Fruit fly (Drosophila melanogaster) whole organism, embryonic: ENCODE measurements around the gene Acp36DE.
A peak's percentile ranks its signal among the peaks of the same experiment; 100 is the strongest.

ENCODE experiments used
- ATbp ChIP-seq: fragments of 200-800 bp; sonication (Bioruptor generic); optimal IDR thresholded peaks from 2 replicates; lab custom pipeline; 2017; ENCODE audit warnings: missing biosample characterization, mild to moderate bottlenecking, missing genetic modification characterization, missing genetic modification reagents
- CG10267 ChIP-seq: fragments of 200-800 bp; sonication (Bioruptor generic); optimal IDR thresholded peaks from 2 replicates; lab custom pipeline; 2018; ENCODE audit warnings: missing biosample characterization, mild to moderate bottlenecking, missing genetic modification characterization, moderate library complexity
- CG10431 ChIP-seq: fragments of 200-800 bp; sonication (Bioruptor generic); optimal IDR thresholded peaks from 3 replicates; lab custom pipeline; 2018; ENCODE audit warnings: missing biosample characterization, mild to moderate bottlenecking, missing genetic modification characterization
- CG12104 ChIP-seq: fragments of 200-800 bp; sonication (Bioruptor generic); optimal IDR thresholded peaks from 3 replicates; lab custom pipeline; 2016; ENCODE audit warnings: missing biosample characterization, missing genetic modification characterization
- CG12219 ChIP-seq: fragments of 200-800 bp; sonication (Bioruptor generic); optimal IDR thresholded peaks from 3 replicates; lab custom pipeline; 2018; ENCODE audit warnings: missing biosample characterization, mild to moderate bottlenecking, missing genetic modification characterization
- CG12769 ChIP-seq: fragments of 200-800 bp; sonication (Bioruptor generic); optimal IDR thresholded peaks from 2 replicates; lab custom pipeline; 2019; ENCODE audit warnings: missing biosample characterization, mild to moderate bottlenecking, missing genetic modification characterization, moderate library complexity
- CG30431 ChIP-seq: fragments of 200-800 bp; sonication (Bioruptor generic); optimal IDR thresholded peaks from 2 replicates; lab custom pipeline; 2017; ENCODE audit warnings: missing biosample characterization, missing genetic modification characterization
- CG31224 ChIP-seq: fragments of 200-800 bp; sonication (Bioruptor generic); IDR thresholded peaks from 2 replicates; pipeline ENCODE4 v1.3.6; 2022; ENCODE audit warnings: missing biosample characterization, missing genetic modification characterization
- CG34224 ChIP-seq: fragments of 200-800 bp; sonication (Bioruptor generic); IDR thresholded peaks from 3 replicates; pipeline ENCODE4 v1.3.6; 2022; ENCODE audit warnings: missing biosample characterization, missing genetic modification characterization; ENCODE audit not compliant: partially characterized antibody
- CG34422 ChIP-seq: fragments of 200-800 bp; sonication (Bioruptor generic); IDR thresholded peaks from 3 replicates; pipeline ENCODE4 v1.3.6; 2022; ENCODE audit warnings: missing biosample characterization, missing genetic modification characterization
- CG4820 ChIP-seq: fragments of 200-800 bp; sonication (Bioruptor generic); optimal IDR thresholded peaks from 3 replicates; lab custom pipeline; 2016; ENCODE audit warnings: missing biosample characterization, missing genetic modification characterization
- CG7372 ChIP-seq: fragments of 200-800 bp; sonication (Bioruptor generic); IDR thresholded peaks from 2 replicates; pipeline ENCODE4 v1.3.6; 2022; ENCODE audit warnings: missing biosample characterization, missing genetic modification characterization
- CG7556 ChIP-seq: fragments of 200-800 bp; sonication (Bioruptor generic); optimal IDR thresholded peaks from 2 replicates; lab custom pipeline; 2017; ENCODE audit warnings: missing biosample characterization, mild to moderate bottlenecking, missing genetic modification characterization
- CG8359 ChIP-seq: fragments of 200-800 bp; sonication (Bioruptor generic); optimal IDR thresholded peaks from 2 replicates; lab custom pipeline; 2017; ENCODE audit warnings: missing biosample characterization, mild to moderate bottlenecking, missing genetic modification characterization, borderline replicate concordance
- CG8924 ChIP-seq: fragments of 200-800 bp; optimal IDR thresholded peaks from 3 replicates; lab custom pipeline; 2019; ENCODE audit warnings: missing biosample characterization, mild to moderate bottlenecking, missing genetic modification characterization, moderate library complexity
- CG9727 ChIP-seq: fragments of 200-800 bp; sonication (Bioruptor generic); optimal IDR thresholded peaks from 3 replicates; lab custom pipeline; 2017; ENCODE audit warnings: missing biosample characterization, mild to moderate bottlenecking, missing genetic modification characterization
- CG9797 ChIP-seq: fragments of 200-800 bp; sonication (Bioruptor generic); optimal IDR thresholded peaks from 3 replicates; lab custom pipeline; 2018; ENCODE audit warnings: missing biosample characterization, mild to moderate bottlenecking, missing genetic modification characterization
- CG9932 ChIP-seq: fragments of 200-800 bp; sonication (Bioruptor generic); IDR thresholded peaks from 2 replicates; pipeline ENCODE4 v1.3.6; 2022; ENCODE audit warnings: missing biosample characterization, missing genetic modification characterization
- CoRest ChIP-seq: fragments of 200-800 bp; sonication (Bioruptor generic); optimal IDR thresholded peaks from 3 replicates; lab custom pipeline; 2018; ENCODE audit warnings: missing biosample characterization, mild to moderate bottlenecking, missing genetic modification characterization, moderate library complexity
- Dek ChIP-seq: fragments of 200-800 bp; sonication (Bioruptor generic); optimal IDR thresholded peaks from 3 replicates; lab custom pipeline; 2019; ENCODE audit warnings: missing biosample characterization, mild to moderate bottlenecking, missing genetic modification characterization, moderate library complexity
- Hey ChIP-seq: fragments of 200-800 bp; sonication (Bioruptor generic); optimal IDR thresholded peaks from 3 replicates; lab custom pipeline; 2018; ENCODE audit warnings: missing biosample characterization, mild to moderate bottlenecking, missing genetic modification characterization
- HmgD ChIP-seq: fragments of 200-800 bp; sonication (Bioruptor generic); optimal IDR thresholded peaks from 3 replicates; lab custom pipeline; 2016; ENCODE audit warnings: missing biosample characterization, missing genetic modification characterization
- Hmr ChIP-seq: fragments of 200-800 bp; sonication (Bioruptor generic); optimal IDR thresholded peaks from 3 replicates; lab custom pipeline; 2017; ENCODE audit warnings: mild to moderate bottlenecking, missing biosample characterization, missing genetic modification reagents, missing genetic modification characterization
- MTF-1 ChIP-seq: fragments of 200-800 bp; sonication (Bioruptor generic); optimal IDR thresholded peaks from 2 replicates; lab custom pipeline; 2018; ENCODE audit warnings: missing biosample characterization, mild to moderate bottlenecking, missing genetic modification characterization, borderline replicate concordance
- Opbp ChIP-seq: fragments of 200-800 bp; sonication (Bioruptor generic); IDR thresholded peaks from 3 replicates; pipeline ENCODE4 v1.3.6; 2022; ENCODE audit warnings: missing biosample characterization, missing genetic modification characterization; ENCODE audit not compliant: partially characterized antibody
- PHDP ChIP-seq: fragments of 200-800 bp; sonication (Bioruptor generic); optimal IDR thresholded peaks from 3 replicates; lab custom pipeline; 2018; ENCODE audit warnings: missing biosample characterization, mild to moderate bottlenecking, missing genetic modification characterization, moderate library complexity
- TFAM ChIP-seq: fragments of 200-800 bp; sonication (Bioruptor generic); optimal IDR thresholded peaks from 2 replicates; lab custom pipeline; 2017; ENCODE audit warnings: missing biosample characterization, missing genetic modification characterization, inconsistent platforms
- Usf ChIP-seq: fragments of 200-800 bp; sonication (Bioruptor generic); optimal IDR thresholded peaks from 2 replicates; lab custom pipeline; 2017; ENCODE audit warnings: missing genotype, missing biosample characterization, missing genetic modification characterization
- ac ChIP-seq: fragments of 200-800 bp; sonication (Bioruptor generic); optimal IDR thresholded peaks from 3 replicates; lab custom pipeline; 2017; ENCODE audit warnings: missing biosample characterization, mild to moderate bottlenecking, missing genetic modification characterization
- ato ChIP-seq: fragments of 200-800 bp; sonication (Bioruptor generic); IDR thresholded peaks from 2 replicates; pipeline ENCODE4 v1.3.6; 2022; ENCODE audit warnings: missing biosample characterization, missing genetic modification characterization; ENCODE audit not compliant: partially characterized antibody
- btn ChIP-seq: fragments of 200-800 bp; sonication (Bioruptor generic); optimal IDR thresholded peaks from 2 replicates; lab custom pipeline; 2016; ENCODE audit warnings: missing biosample characterization, missing genetic modification characterization
- caup ChIP-seq: fragments of 200-800 bp; sonication (Bioruptor generic); optimal IDR thresholded peaks from 3 replicates; lab custom pipeline; 2017; ENCODE audit warnings: missing biosample characterization, mild to moderate bottlenecking, missing genetic modification characterization, moderate library complexity; ENCODE audit not compliant: severe bottlenecking
- da ChIP-seq: fragments of 200-800 bp; sonication (Bioruptor generic); optimal IDR thresholded peaks from 2 replicates; lab custom pipeline; 2016; ENCODE audit warnings: missing biosample characterization, missing genetic modification characterization
- dan ChIP-seq: fragments of 200-800 bp; sonication (Bioruptor generic); IDR thresholded peaks from 2 replicates; pipeline ENCODE4 v1.3.6; 2022; ENCODE audit warnings: missing biosample characterization, missing genetic modification characterization
- dm ChIP-seq: fragments of 200-800 bp; sonication (Bioruptor generic); optimal IDR thresholded peaks from 3 replicates; lab custom pipeline; 2016; ENCODE audit warnings: missing biosample characterization, missing genetic modification characterization
- esg ChIP-seq: fragments of 200-800 bp; sonication (Bioruptor generic); conservative IDR thresholded peaks from 2 replicates; pipeline ENCODE4 v1.3.6; 2022; ENCODE audit warnings: missing biosample characterization, missing genetic modification characterization
- fd3F ChIP-seq: fragments of 200-800 bp; sonication (Bioruptor generic); optimal IDR thresholded peaks from 2 replicates; lab custom pipeline; 2018; ENCODE audit warnings: missing biosample characterization, mild to moderate bottlenecking, missing genetic modification characterization, moderate library complexity
- gcm2 ChIP-seq: fragments of 200-800 bp; sonication (Bioruptor generic); optimal IDR thresholded peaks from 2 replicates; lab custom pipeline; 2016; ENCODE audit warnings: missing biosample characterization, missing genetic modification characterization
- gt ChIP-seq: fragments of 200-800 bp; sonication (Bioruptor generic); IDR thresholded peaks from 2 replicates; pipeline ENCODE4 v1.3.6; 2022; ENCODE audit warnings: missing biosample characterization, missing genetic modification characterization
- ro ChIP-seq: fragments of 200-800 bp; sonication (Bioruptor generic); IDR thresholded peaks from 2 replicates; pipeline ENCODE4 v1.3.6; 2022; ENCODE audit warnings: missing biosample characterization, missing genetic modification characterization
- sc ChIP-seq, 3 experiments: fragments of >200 bp in 2 of 3; fragments of 200-800 bp in 1 of 3; sonication (Bioruptor generic) in 1 of 3; optimal IDR thresholded peaks; 2 replicates in 2 of 3; 3 replicates in 1 of 3; lab custom pipeline; 2017; ENCODE audit warnings: mild to moderate bottlenecking in 1 of 3, missing biosample characterization in 1 of 3, missing genetic modification characterization in 1 of 3, missing genetic modification reagents in 1 of 3
- seq ChIP-seq: fragments of 200-800 bp; sonication (Bioruptor generic); IDR thresholded peaks from 2 replicates; pipeline ENCODE4 v1.3.6; 2022; ENCODE audit warnings: missing biosample characterization, missing genetic modification characterization
- sim ChIP-seq: fragments of 200-800 bp; sonication (Bioruptor generic); IDR thresholded peaks from 2 replicates; pipeline ENCODE4 v1.3.6; 2022; ENCODE audit warnings: missing biosample characterization, missing genetic modification characterization
- slou ChIP-seq: fragments of 200-800 bp; sonication (Bioruptor generic); optimal IDR thresholded peaks from 3 replicates; lab custom pipeline; 2016; ENCODE audit warnings: missing biosample characterization, missing genetic modification characterization
- slp2 ChIP-seq: fragments of 200-800 bp; sonication (Bioruptor generic); optimal IDR thresholded peaks from 2 replicates; lab custom pipeline; 2016; ENCODE audit warnings: missing biosample characterization, missing genetic modification characterization
- ssp ChIP-seq: fragments of 200-800 bp; sonication (Bioruptor generic); IDR thresholded peaks from 2 replicates; pipeline ENCODE4 v1.3.6; 2022; ENCODE audit warnings: missing biosample characterization, missing genetic modification characterization
- tna ChIP-seq: fragments of 200-800 bp; sonication (Bioruptor generic); IDR thresholded peaks from 2 replicates; pipeline ENCODE4 v1.3.6; 2022; ENCODE audit warnings: missing biosample characterization, missing genetic modification characterization; ENCODE audit not compliant: partially characterized antibody
- z ChIP-seq: fragments of 200-800 bp; sonication (Bioruptor generic); IDR thresholded peaks from 3 replicates; pipeline ENCODE4 v1.3.6; 2022; ENCODE audit warnings: missing biosample characterization, missing genetic modification characterization
- zen2 ChIP-seq: fragments of 200-800 bp; sonication (Bioruptor generic); IDR thresholded peaks from 3 replicates; pipeline ENCODE4 v1.3.6; 2022; ENCODE audit warnings: missing biosample characterization, missing genetic modification characterization; ENCODE audit not compliant: partially characterized antibody

Gene Acp36DE

dm6 chr2L:18325120-18325581 lies 33.7 kb downstream of the Acp36DE start (continued):
- TF ChIP-seq CG9797 (GFP tag; lab: Kevin White, UChicago), result no peak
- TF ChIP-seq Hmr (GFP tag; lab: Kevin White, UChicago), result peak; percentile 73
- peak; percentile 70; the same call in 1 of the 2 replicates for TF ChIP-seq sim
- TF ChIP-seq Usf (GFP tag; lab: Kevin White, UChicago), result peak; percentile 59
- peak; percentile 77 for TF ChIP-seq btn (GFP tag; lab: Kevin White, UChicago)
- TF ChIP-seq CG7556, result peak; percentile 82
- TF ChIP-seq CG10267 (tag; lab: Kevin White, UChicago), result peak; percentile 73
- peak; percentile 43 for TF ChIP-seq ac
- peak; percentile 70 for TF ChIP-seq fd3F (GFP tag; lab: Kevin White, UChicago)
- peak; percentile 43 for TF ChIP-seq MTF-1
- peak; percentile 72 for TF ChIP-seq CG9727 (GFP tag; lab: Kevin White, UChicago)
- TF ChIP-seq tna (GFP tag; lab: Robert Waterston, UW), result no peak
- no peak for TF ChIP-seq zen2 (GFP tag; lab: Robert Waterston, UW)
- TF ChIP-seq slp2, result peak; percentile 83
- TF ChIP-seq sc (optimal IDR thresholded peaks at IDR 0.05; lab: Kevin White, UChicago), result no peak
- TF ChIP-seq sc (GFP tag; optimal IDR thresholded peaks at IDR 0.05; lab: Kevin White, UChicago), result peak; percentile 80
- TF ChIP-seq z (GFP tag; lab: Robert Waterston, UW), result no peak
- TF ChIP-seq TFAM (GFP tag; lab: Kevin White, UChicago), result no peak
- peak; percentile 91 for TF ChIP-seq CG34422 (GFP tag; lab: Robert Waterston, UW)
- TF ChIP-seq esg (GFP tag; lab: Robert Waterston, UW), result peak; percentile 82
- TF ChIP-seq HmgD (GFP tag; lab: Kevin White, UChicago), result peak; percentile 41
- TF ChIP-seq dan, result peak; percentile 49; the same call in 1 of the 2 replicates
- TF ChIP-seq CG8924 (tag; lab: Kevin White, UChicago), result peak; percentile 82
- TF ChIP-seq Dek (tag; lab: Kevin White, UChicago), result peak; percentile 67
- TF ChIP-seq da (GFP tag; lab: Kevin White, UChicago), result peak; percentile 59
- TF ChIP-seq CG34224 (GFP tag; lab: Robert Waterston, UW), result no peak
- peak; percentile 72 for TF ChIP-seq dm (GFP tag; lab: Kevin White, UChicago)
- peak; percentile 18 for TF ChIP-seq slou (GFP tag; lab: Kevin White, UChicago)
- peak; percentile 16 for TF ChIP-seq gcm2 (GFP tag; lab: Kevin White, UChicago)
- peak; percentile 88 for TF ChIP-seq ATbp (GFP tag; lab: Kevin White, UChicago)
- TF ChIP-seq CG12219 (GFP tag; lab: Kevin White, UChicago), result peak; percentile 85
- peak; percentile 72 for TF ChIP-seq caup (GFP tag; lab: Kevin White, UChicago)
- peak; percentile 83 for TF ChIP-seq PHDP (tag; lab: Kevin White, UChicago)
- peak; percentile 70 for TF ChIP-seq CG30431 (GFP tag; lab: Kevin White, UChicago)
- TF ChIP-seq CG7372 (GFP tag; lab: Robert Waterston, UW), result peak; percentile 63
- TF ChIP-seq CG8359, result peak; percentile 60
- TF ChIP-seq Hey (tag; lab: Kevin White, UChicago), result no peak
- TF ChIP-seq CG31224 (GFP tag; lab: Robert Waterston, UW), result peak; percentile 38; the same call in 1 of the 2 replicates
- TF ChIP-seq CG12769 (tag; lab: Kevin White, UChicago), result peak; percentile 93
- peak; percentile 80 for TF ChIP-seq ro (GFP tag; lab: Robert Waterston, UW)
- peak; percentile 65 for TF ChIP-seq CG9932 (GFP tag; lab: Robert Waterston, UW)
- peak; percentile 78 for TF ChIP-seq CG4820 (GFP tag; lab: Kevin White, UChicago)
- TF ChIP-seq ssp (GFP tag; lab: Robert Waterston, UW), result peak; percentile 75
- peak; percentile 57 for TF ChIP-seq gt
- TF ChIP-seq ato, result no peak
- peak; percentile 91 for TF ChIP-seq CoRest
- TF ChIP-seq CG12104 (GFP tag; lab: Kevin White, UChicago), result peak; percentile 78
- TF ChIP-seq CG10431, result peak; percentile 71
- peak; percentile 76 for TF ChIP-seq seq
- no peak for TF ChIP-seq Opbp
